Worm (Caenorhabditis elegans): ENCODE data around the gene lgc-27.

DNA sequence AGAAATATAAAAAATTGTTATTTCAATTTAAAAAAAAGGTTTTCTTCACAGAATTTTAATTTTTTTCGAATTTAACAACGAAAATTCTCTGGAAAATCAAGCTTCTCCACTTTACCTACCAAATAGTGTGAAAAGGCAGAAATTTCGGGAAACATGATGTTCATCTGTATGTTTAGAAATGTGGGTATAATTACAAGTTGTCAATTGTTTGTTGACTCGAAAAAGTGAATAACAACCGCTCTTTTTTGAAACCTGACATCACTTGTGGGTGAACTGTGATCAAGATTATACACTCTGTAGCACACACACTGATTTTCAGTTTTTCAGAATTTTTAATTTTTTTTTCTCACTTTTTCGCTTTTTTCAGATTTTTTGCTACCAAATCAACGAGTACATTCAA, 49.0 kb upstream of the lgc-27 start:
- TF ChIP-seq W03F9.2 (tag; optimal IDR thresholded peaks at IDR 0.05) = no peak
- no peak for TF ChIP-seq him-1 (tag; optimal IDR thresholded peaks at IDR 0.05)
- no peak for TF ChIP-seq dao-5 (tag; optimal IDR thresholded peaks at IDR 0.05)

All from whole organism, L4/young adult.